Worm (Caenorhabditis elegans): ENCODE measurements around the gene F23F1.5.
A peak's percentile ranks its signal among the peaks of the same experiment; 100 is the strongest.

F23F1.5 gene

ce11 chrII:21953-22352, 9.4 kb downstream of the F23F1.5 start:
- TF ChIP-seq W03F9.2 (tag; optimal IDR thresholded peaks at IDR 0.05) (no peak), dao-5 (tag; optimal IDR thresholded peaks at IDR 0.05) (no peak), him-1 (tag; optimal IDR thresholded peaks at IDR 0.05) (no peak)

- TF ChIP-seq dao-5 (tag; optimal IDR thresholded peaks at IDR 0.05) = no peak
- TF ChIP-seq him-1 (tag; optimal IDR thresholded peaks at IDR 0.05) = no peak
- no peak for TF ChIP-seq W03F9.2 (tag; optimal IDR thresholded peaks at IDR 0.05)
These were observed 12.1 kb downstream of the F23F1.5 start, which contains the start of gene gmeb-1 for ce11 chrII:19238-19637. gmeb-1 (plus strand) TSS chrII:19538.

ce11 chrII:18787-19186, 12.6 kb downstream of the F23F1.5 start:
- TF ChIP-seq W03F9.2 (tag; optimal IDR thresholded peaks at IDR 0.05) (peak; percentile 53), him-1 (tag; optimal IDR thresholded peaks at IDR 0.05) (no peak), dao-5 (tag; optimal IDR thresholded peaks at IDR 0.05) (no peak)

ce11 chrII:12685-13084, 18.7 kb downstream of the F23F1.5 start, which contains the start of gene best-3:
best-3 (plus strand) TSS chrII:12985.
- no peak for TF ChIP-seq W03F9.2 (tag; optimal IDR thresholded peaks at IDR 0.05)
- no peak for TF ChIP-seq dao-5 (tag; optimal IDR thresholded peaks at IDR 0.05)
- no peak for TF ChIP-seq him-1 (tag; optimal IDR thresholded peaks at IDR 0.05)

ce11 chrII:11783-12182, 19.6 kb downstream of the F23F1.5 start, which contains the start of gene best-4:
best-4 (minus strand) TSS chrII:11883.
- no peak for TF ChIP-seq him-1 (tag; optimal IDR thresholded peaks at IDR 0.05)

- TF ChIP-seq dao-5 (tag; optimal IDR thresholded peaks at IDR 0.05) = no peak
- no peak for TF ChIP-seq W03F9.2 (tag; optimal IDR thresholded peaks at IDR 0.05)
- TF ChIP-seq him-1 (tag; optimal IDR thresholded peaks at IDR 0.05) = no peak
These were observed 23.2 kb downstream of the F23F1.5 start for ce11 chrII:8212-8611.

ce11 chrII:6349-6748, 25.0 kb downstream of the F23F1.5 start, which contains the start of gene osta-1:
osta-1 (plus strand) TSS chrII:6657.
- TF ChIP-seq him-1 (tag; optimal IDR thresholded peaks at IDR 0.05) = no peak
- TF ChIP-seq dao-5 (tag; optimal IDR thresholded peaks at IDR 0.05) = no peak
- TF ChIP-seq W03F9.2 (tag; optimal IDR thresholded peaks at IDR 0.05) = no peak

- TF ChIP-seq dao-5 (tag; optimal IDR thresholded peaks at IDR 0.05) = no peak
These were observed 26.6 kb downstream of the F23F1.5 start for ce11 chrII:4793-5192.

- no peak for TF ChIP-seq W03F9.2 (tag; optimal IDR thresholded peaks at IDR 0.05)
- TF ChIP-seq dao-5 (tag; optimal IDR thresholded peaks at IDR 0.05) = no peak
- TF ChIP-seq him-1 (tag; optimal IDR thresholded peaks at IDR 0.05) = no peak
These were observed 30.0 kb downstream of the F23F1.5 start, which contains the start of gene 2L52.1 for ce11 chrII:1334-1898. 2L52.1 (plus strand) TSS chrII:1848.

ce11 chrII:586-985, 30.8 kb downstream of the F23F1.5 start:
- TF ChIP-seq him-1 (tag; optimal IDR thresholded peaks at IDR 0.05) = no peak
- no peak for TF ChIP-seq W03F9.2 (tag; optimal IDR thresholded peaks at IDR 0.05)
- no peak for TF ChIP-seq dao-5 (tag; optimal IDR thresholded peaks at IDR 0.05)
